Fruit fly (Drosophila melanogaster) whole organism, embryonic: ENCODE data around the gene CG1607.
A peak's percentile ranks its signal among the peaks of the same experiment; 100 is the strongest.

Experiments
- Atf3 ChIP-seq: fragments of 200-800 bp; sonication (Bioruptor generic); optimal IDR thresholded peaks from 3 replicates; lab custom pipeline; 2016; ENCODE audit warnings: missing biosample characterization, missing genetic modification characterization
- Awh ChIP-seq: fragments of 200-800 bp; sonication (Bioruptor generic); IDR thresholded peaks from 2 replicates; pipeline ENCODE4, ENCODE4 v1.3.6; 2022; ENCODE audit warnings: missing biosample characterization, missing genetic modification characterization
- CG10462 ChIP-seq: fragments of 200-800 bp; sonication (Bioruptor generic); optimal IDR thresholded peaks from 2 replicates; lab custom pipeline; 2016; ENCODE audit warnings: missing biosample characterization, missing genetic modification characterization
- CG11696 ChIP-seq: fragments of 200-800 bp; sonication (Bioruptor generic); IDR thresholded peaks from 2 replicates; pipeline ENCODE4 v1.3.6; 2022; ENCODE audit warnings: missing biosample characterization, missing genetic modification characterization
- CG12104 ChIP-seq: fragments of 200-800 bp; sonication (Bioruptor generic); optimal IDR thresholded peaks from 3 replicates; lab custom pipeline; 2016; ENCODE audit warnings: missing biosample characterization, missing genetic modification characterization
- CG12299 ChIP-seq: fragments of 200-800 bp; sonication (Bioruptor generic); optimal IDR thresholded peaks from 2 replicates; lab custom pipeline; 2018; ENCODE audit warnings: missing biosample characterization, mild to moderate bottlenecking, missing genetic modification characterization
- CG14710 ChIP-seq: fragments of 200-800 bp; sonication (Bioruptor generic); optimal IDR thresholded peaks from 3 replicates; lab custom pipeline; 2019; ENCODE audit warnings: missing biosample characterization, mild to moderate bottlenecking, missing genetic modification characterization, moderate library complexity
- CG15514 ChIP-seq: fragments of 200-800 bp; sonication (Bioruptor generic); optimal IDR thresholded peaks from 3 replicates; lab custom pipeline; 2017; ENCODE audit warnings: missing biosample characterization, missing genetic modification characterization, mild to moderate bottlenecking, moderate library complexity, missing genetic modification reagents
- CG1602 ChIP-seq: fragments of 200-800 bp; sonication (Bioruptor generic); optimal IDR thresholded peaks from 3 replicates; lab custom pipeline; 2016; ENCODE audit warnings: missing biosample characterization, missing genetic modification characterization
- CG1832 ChIP-seq: fragments of 200-800 bp; sonication (Bioruptor generic); optimal IDR thresholded peaks from 2 replicates; lab custom pipeline; 2017; ENCODE audit warnings: missing biosample characterization, mild to moderate bottlenecking, missing genetic modification characterization, inconsistent platforms
- CG2120 ChIP-seq: fragments of 200-800 bp; sonication (Bioruptor generic); optimal IDR thresholded peaks from 3 replicates; lab custom pipeline; 2016; ENCODE audit warnings: missing biosample characterization, missing genetic modification characterization
- CG32772 ChIP-seq: fragments of 200-800 bp; sonication (Bioruptor generic); IDR thresholded peaks from 2 replicates; pipeline ENCODE4 v1.3.6; 2022; ENCODE audit warnings: missing biosample characterization, missing genetic modification characterization
- CG34224 ChIP-seq: fragments of 200-800 bp; sonication (Bioruptor generic); IDR thresholded peaks from 3 replicates; pipeline ENCODE4 v1.3.6; 2022; ENCODE audit warnings: missing biosample characterization, missing genetic modification characterization; ENCODE audit not compliant: partially characterized antibody
- CG4282 ChIP-seq: fragments of 200-800 bp; sonication (Bioruptor generic); optimal IDR thresholded peaks from 2 replicates; lab custom pipeline; 2016; ENCODE audit warnings: missing biosample characterization, missing genetic modification characterization
- CG4424 ChIP-seq: fragments of 200-800 bp; sonication (Bioruptor generic); optimal IDR thresholded peaks from 3 replicates; lab custom pipeline; 2016; ENCODE audit warnings: missing biosample characterization, missing genetic modification characterization
- CG5180 ChIP-seq: fragments of 200-800 bp; sonication (Bioruptor generic); optimal IDR thresholded peaks from 3 replicates; lab custom pipeline; 2017; ENCODE audit warnings: missing biosample characterization, missing genetic modification characterization, mild to moderate bottlenecking, moderate library complexity, missing genetic modification reagents
- CG6791 ChIP-seq: fragments of 200-800 bp; sonication (Bioruptor generic); IDR thresholded peaks from 3 replicates; pipeline ENCODE4 v1.3.6; 2022; ENCODE audit warnings: missing biosample characterization, missing genetic modification characterization; ENCODE audit not compliant: partially characterized antibody
- CG6854 ChIP-seq: fragments of 200-800 bp; sonication (Bioruptor generic); optimal IDR thresholded peaks from 3 replicates; lab custom pipeline; 2017; ENCODE audit warnings: missing biosample characterization, mild to moderate bottlenecking, missing genetic modification characterization
- CG9727 ChIP-seq: fragments of 200-800 bp; sonication (Bioruptor generic); optimal IDR thresholded peaks from 3 replicates; lab custom pipeline; 2017; ENCODE audit warnings: missing biosample characterization, mild to moderate bottlenecking, missing genetic modification characterization
- CG9932 ChIP-seq: fragments of 200-800 bp; sonication (Bioruptor generic); IDR thresholded peaks from 2 replicates; pipeline ENCODE4 v1.3.6; 2022; ENCODE audit warnings: missing biosample characterization, missing genetic modification characterization
- Dbx ChIP-seq: fragments of 200-800 bp; sonication (Bioruptor generic); IDR thresholded peaks from 3 replicates; pipeline ENCODE4 v1.3.6; 2022; ENCODE audit warnings: missing biosample characterization, missing genetic modification characterization
- Dek ChIP-seq: fragments of 200-800 bp; sonication (Bioruptor generic); optimal IDR thresholded peaks from 3 replicates; lab custom pipeline; 2019; ENCODE audit warnings: missing biosample characterization, mild to moderate bottlenecking, missing genetic modification characterization, moderate library complexity
- ERR ChIP-seq: fragments of 200-800 bp; sonication (Bioruptor generic); optimal IDR thresholded peaks from 2 replicates; lab custom pipeline; 2016; ENCODE audit warnings: missing biosample characterization, missing genetic modification characterization
- Fer3 ChIP-seq: fragments of 200-800 bp; sonication (Bioruptor generic); optimal IDR thresholded peaks from 2 replicates; lab custom pipeline; 2018; ENCODE audit warnings: missing biosample characterization, mild to moderate bottlenecking, missing genetic modification characterization, moderate library complexity
- Hr3 ChIP-seq: fragments of 200-800 bp; sonication (Bioruptor generic); optimal IDR thresholded peaks from 3 replicates; lab custom pipeline; 2016; ENCODE audit warnings: missing biosample characterization, missing genetic modification characterization
- Hr39 ChIP-seq: fragments of >200 bp; optimal IDR thresholded peaks from 2 replicates; lab custom pipeline; 2017
- Hsf ChIP-seq: fragments of 200-800 bp; sonication (Bioruptor generic); optimal IDR thresholded peaks from 3 replicates; lab custom pipeline; 2016; ENCODE audit warnings: missing biosample characterization, missing genetic modification characterization
- Lhr ChIP-seq: fragments of 200-800 bp; sonication (Bioruptor generic); optimal IDR thresholded peaks from 3 replicates; lab custom pipeline; 2017; ENCODE audit warnings: mild to moderate bottlenecking, missing biosample characterization, missing genetic modification reagents, missing genetic modification characterization
- MTF-1 ChIP-seq: fragments of 200-800 bp; sonication (Bioruptor generic); optimal IDR thresholded peaks from 2 replicates; lab custom pipeline; 2018; ENCODE audit warnings: missing biosample characterization, mild to moderate bottlenecking, missing genetic modification characterization, borderline replicate concordance
- Neu2 ChIP-seq: fragments of 200-800 bp; sonication (Bioruptor generic); optimal IDR thresholded peaks from 3 replicates; lab custom pipeline; 2016; ENCODE audit warnings: missing biosample characterization, missing genetic modification characterization, borderline replicate concordance
- Pdp1 ChIP-seq, 2 experiments: fragments of 200-800 bp; sonication (Bioruptor generic); optimal IDR thresholded peaks; 3 replicates each; lab custom pipeline; 2016; ENCODE audit warnings: missing biosample characterization in 2 of 2, missing genetic modification characterization in 2 of 2, mild to moderate bottlenecking in 1 of 2, moderate library complexity in 1 of 2
- al ChIP-seq: fragments of 200-800 bp; sonication (Bioruptor generic); IDR thresholded peaks from 2 replicates; pipeline ENCODE4 v1.3.6; 2022; ENCODE audit warnings: missing biosample characterization, missing genetic modification characterization
- aop ChIP-seq: fragments of 200-800 bp; sonication (Bioruptor generic); IDR thresholded peaks from 2 replicates; pipeline ENCODE4 v1.3.6; 2022; ENCODE audit warnings: missing biosample characterization, missing genetic modification characterization
- chm ChIP-seq: fragments of 200-800 bp; sonication (Bioruptor generic); IDR thresholded peaks from 2 replicates; pipeline ENCODE4 v1.3.6; 2022; ENCODE audit warnings: missing biosample characterization, missing genetic modification characterization
- dmrt99B ChIP-seq: fragments of 200-800 bp; sonication (Bioruptor generic); optimal IDR thresholded peaks from 2 replicates; lab custom pipeline; 2018; ENCODE audit warnings: missing biosample characterization, mild to moderate bottlenecking, missing genetic modification characterization, moderate library complexity
- dysf ChIP-seq: fragments of 200-800 bp; sonication (Bioruptor generic); IDR thresholded peaks from 3 replicates; pipeline ENCODE4 v1.3.6; 2022; ENCODE audit warnings: missing biosample characterization, missing genetic modification characterization
- fd64A ChIP-seq: fragments of 200-800 bp; sonication (Bioruptor generic); optimal IDR thresholded peaks from 3 replicates; lab custom pipeline; 2018; ENCODE audit warnings: missing biosample characterization, mild to moderate bottlenecking, missing genetic modification characterization
- fu2 ChIP-seq: fragments of 200-800 bp; sonication (Bioruptor generic); optimal IDR thresholded peaks from 2 replicates; lab custom pipeline; 2016; ENCODE audit warnings: missing biosample characterization, missing genetic modification characterization
- gcm2 ChIP-seq: fragments of 200-800 bp; sonication (Bioruptor generic); optimal IDR thresholded peaks from 2 replicates; lab custom pipeline; 2016; ENCODE audit warnings: missing biosample characterization, missing genetic modification characterization
- hbn ChIP-seq: fragments of 200-800 bp; sonication (Bioruptor generic); IDR thresholded peaks from 2 replicates; pipeline ENCODE4 v1.3.6; 2022; ENCODE audit warnings: missing biosample characterization, missing genetic modification characterization; ENCODE audit not compliant: partially characterized antibody
- her ChIP-seq: fragments of 200-800 bp; sonication (Bioruptor generic); optimal IDR thresholded peaks from 2 replicates; lab custom pipeline; 2016; ENCODE audit warnings: missing biosample characterization, missing genetic modification characterization
- nom ChIP-seq: fragments of 200-800 bp; sonication (Bioruptor generic); optimal IDR thresholded peaks from 2 replicates; lab custom pipeline; 2017; ENCODE audit warnings: missing biosample characterization, missing genetic modification characterization, mild to moderate bottlenecking, moderate library complexity, missing genetic modification reagents
- odd ChIP-seq: fragments of 200-800 bp; sonication (Bioruptor generic); optimal IDR thresholded peaks from 2 replicates; lab custom pipeline; 2017; ENCODE audit warnings: missing biosample characterization, mild to moderate bottlenecking, missing genetic modification characterization
- shn ChIP-seq: fragments of 200-800 bp; sonication (Bioruptor generic); optimal IDR thresholded peaks from 3 replicates; lab custom pipeline; 2016; ENCODE audit warnings: missing biosample characterization, missing genetic modification characterization
- sim ChIP-seq: fragments of 200-800 bp; sonication (Bioruptor generic); IDR thresholded peaks from 2 replicates; pipeline ENCODE4 v1.3.6; 2022; ENCODE audit warnings: missing biosample characterization, missing genetic modification characterization
- slou ChIP-seq: fragments of 200-800 bp; sonication (Bioruptor generic); optimal IDR thresholded peaks from 3 replicates; lab custom pipeline; 2016; ENCODE audit warnings: missing biosample characterization, missing genetic modification characterization
- slp2 ChIP-seq: fragments of 200-800 bp; sonication (Bioruptor generic); optimal IDR thresholded peaks from 2 replicates; lab custom pipeline; 2016; ENCODE audit warnings: missing biosample characterization, missing genetic modification characterization
- tin ChIP-seq: fragments of 200-800 bp; sonication (Bioruptor generic); optimal IDR thresholded peaks from 3 replicates; lab custom pipeline; 2016; ENCODE audit warnings: missing biosample characterization, missing genetic modification characterization
- vvl ChIP-seq: fragments of 200-800 bp; sonication (Bioruptor generic); IDR thresholded peaks from 2 replicates; pipeline ENCODE4 v1.3.6; 2022; ENCODE audit warnings: missing biosample characterization, missing genetic modification characterization

The CG1607 gene

dm6 chr3R:31404499-31405276, 22.8 kb downstream of the CG1607 start, which contains the start of gene Gprk2 (continued):
- TF ChIP-seq CG5180 (GFP tag; lab: Kevin White, UChicago) (peak; percentile 94), fu2 (GFP tag; lab: Kevin White, UChicago) (peak; percentile 100), Hsf (GFP tag; lab: Kevin White, UChicago) (peak; percentile 100), Pdp1 (GFP tag; optimal IDR thresholded peaks at IDR 0.05; lab: Kevin White, UChicago) (peak; percentile 100), Fer3 (peak; percentile 100), CG6791 (GFP tag; lab: Robert Waterston, UW) (peak; percentile 28; the same call in 1 of the 3 replicates), dmrt99B (tag; lab: Kevin White, UChicago) (peak; percentile 100), CG9727 (GFP tag; lab: Kevin White, UChicago) (peak; percentile 100), CG10462 (GFP tag; lab: Kevin White, UChicago) (peak; percentile 100), Hr3 (peak; percentile 100), hbn (GFP tag; lab: Robert Waterston, UW) (0 out of 2 replicates have a peak, but pooled peaks have one; percentile 18), Neu2 (GFP tag; lab: Kevin White, UChicago) (peak; percentile 98), ERR (GFP tag; lab: Kevin White, UChicago) (peak; percentile 99), CG32772 (GFP tag; lab: Robert Waterston, UW) (peak; percentile 100), vvl (GFP tag; lab: Robert Waterston, UW) (peak; percentile 100), chm (GFP tag; lab: Robert Waterston, UW) (peak; percentile 100), Atf3 (peak; percentile 100), Awh (GFP tag; lab: Robert Waterston, UW) (peak; percentile 100), slp2 (GFP tag; lab: Kevin White, UChicago) (peak; percentile 100), slou (GFP tag; lab: Kevin White, UChicago) (peak; percentile 99), CG6854 (GFP tag; lab: Kevin White, UChicago) (peak; percentile 100), dysf (peak; percentile 100), her (GFP tag; lab: Kevin White, UChicago) (peak; percentile 99), fd64A (peak; percentile 100), CG11696 (peak; percentile 99), sim (peak; percentile 100), CG12104 (GFP tag; lab: Kevin White, UChicago) (peak; percentile 99), Hr39 (no peak), nom (GFP tag; lab: Kevin White, UChicago) (peak; percentile 99), CG1602 (GFP tag; lab: Kevin White, UChicago) (peak; percentile 100), al (GFP tag; lab: Robert Waterston, UW) (peak; percentile 100), CG34224 (GFP tag; lab: Robert Waterston, UW) (no peak; the same call in 2 of the 3 replicates), shn (GFP tag; lab: Kevin White, UChicago) (peak; percentile 100), CG12299 (tag; lab: Kevin White, UChicago) (peak; percentile 99), CG4424 (GFP tag; lab: Kevin White, UChicago) (peak; percentile 100), Lhr (GFP tag; lab: Kevin White, UChicago) (peak; percentile 99), CG9932 (GFP tag; lab: Robert Waterston, UW) (peak; percentile 100), odd (GFP tag; lab: Kevin White, UChicago) (peak; percentile 100), CG1832 (GFP tag; lab: Kevin White, UChicago) (no peak), Dbx (GFP tag; lab: Robert Waterston, UW) (peak; percentile 100), Dek (peak; percentile 100), MTF-1 (peak; percentile 99), CG4282 (GFP tag; lab: Kevin White, UChicago) (peak; percentile 100), CG15514 (GFP tag; lab: Kevin White, UChicago) (peak; percentile 96), CG14710 (tag; lab: Kevin White, UChicago) (peak; percentile 98), aop (GFP tag; lab: Robert Waterston, UW) (peak; percentile 99), tin (peak; percentile 100), CG2120 (peak; percentile 100), gcm2 (GFP tag; lab: Kevin White, UChicago) (peak; percentile 99)
